Fruit fly (Drosophila melanogaster): ENCODE measurements around the gene CG31097.

The CG31097 gene

dm6 chr3R:25300575-25300974 is 3.0 kb upstream of the CG31097 start, which contains the start of gene CG13659 (continued):
- peak; percentile 30 for TF ChIP-seq CG13894 (tag; optimal IDR thresholded peaks at IDR 0.05)
- no peak for TF ChIP-seq HLH3B (GFP tag; IDR thresholded peaks at IDR 0.05)
- no peak for TF ChIP-seq Dip2 (GFP tag; IDR thresholded peaks at IDR 0.05)
- no peak for TF ChIP-seq H2.0 (GFP tag; IDR thresholded peaks at IDR 0.05)
- no peak for TF ChIP-seq emc (GFP tag; optimal IDR thresholded peaks at IDR 0.05)
- TF ChIP-seq CG17361 (GFP tag; IDR thresholded peaks at IDR 0.05): no peak
- no peak for TF ChIP-seq trh (GFP tag; optimal IDR thresholded peaks at IDR 0.05)
- no peak for TF ChIP-seq CG11504 (tag; optimal IDR thresholded peaks at IDR 0.05)
- no peak for TF ChIP-seq grn (GFP tag; optimal IDR thresholded peaks at IDR 0.05)
- no peak for TF ChIP-seq danr (GFP tag; IDR thresholded peaks at IDR 0.05)
- TF ChIP-seq CG3163 (GFP tag; optimal IDR thresholded peaks at IDR 0.05): no peak
- TF ChIP-seq CG8290 (GFP tag; optimal IDR thresholded peaks at IDR 0.05): no peak
- TF ChIP-seq CG8290 (tag; optimal IDR thresholded peaks at IDR 0.05): peak in 1 of 2 experiments; percentile 4
- TF ChIP-seq E2f2 (GFP tag; IDR thresholded peaks at IDR 0.05): no peak
- TF ChIP-seq CG10147 (GFP tag; optimal IDR thresholded peaks at IDR 0.05): no peak
- TF ChIP-seq CG10565 (GFP tag; optimal IDR thresholded peaks at IDR 0.05): no peak
- no peak for TF ChIP-seq CG8281 (tag; optimal IDR thresholded peaks at IDR 0.05)
- TF ChIP-seq Max (GFP tag; optimal IDR thresholded peaks at IDR 0.05): no peak
- no peak for TF ChIP-seq CG1647 (GFP tag; optimal IDR thresholded peaks at IDR 0.05)
- TF ChIP-seq CG33213 (GFP tag; optimal IDR thresholded peaks at IDR 0.05): no peak
- TF ChIP-seq CG2120 (GFP tag; optimal IDR thresholded peaks at IDR 0.05): no peak
- no peak for TF ChIP-seq sna (GFP tag; IDR thresholded peaks at IDR 0.05; ENCODE audit: partially characterized antibody)
- TF ChIP-seq CG14710 (tag; optimal IDR thresholded peaks at IDR 0.05): no peak
- no peak for TF ChIP-seq HmgZ (tag; optimal IDR thresholded peaks at IDR 0.05)
- TF ChIP-seq C15 (GFP tag; IDR thresholded peaks at IDR 0.05): no peak
- TF ChIP-seq exex (tag; optimal IDR thresholded peaks at IDR 0.05): peak; percentile 23
- no peak for TF ChIP-seq lmd (GFP tag; IDR thresholded peaks at IDR 0.05)
- TF ChIP-seq NC2β (GFP tag; optimal IDR thresholded peaks at IDR 0.05): no peak
- no peak for TF ChIP-seq Doc2 (GFP tag; IDR thresholded peaks at IDR 0.05)
- TF ChIP-seq tna (GFP tag; IDR thresholded peaks at IDR 0.05; ENCODE audit: partially characterized antibody): no peak
- no peak for TF ChIP-seq Asciz (GFP tag; optimal IDR thresholded peaks at IDR 0.05)
- TF ChIP-seq ro (GFP tag; IDR thresholded peaks at IDR 0.05): no peak
- peak; percentile 97 for TF ChIP-seq sug (tag; optimal IDR thresholded peaks at IDR 0.05)
- TF ChIP-seq chinmo (GFP tag; IDR thresholded peaks at IDR 0.05; ENCODE audit: partially characterized antibody): peak; percentile 57; the same call in 1 of the 4 replicates
- no peak for TF ChIP-seq CG6791 (GFP tag; IDR thresholded peaks at IDR 0.05; ENCODE audit: partially characterized antibody)

dm6 chr3R:25299507-25299964 is 2.0 kb upstream of the CG31097 start, which contains the start of gene CG31288:
CG31288 (minus strand) TSS chr3R:25299557.
- TF ChIP-seq CG13123 (GFP tag; optimal IDR thresholded peaks at IDR 0.05) (no peak), Side (GFP tag; optimal IDR thresholded peaks at IDR 0.05) (no peak), Chrac-16 (GFP tag; optimal IDR thresholded peaks at IDR 0.05) (no peak), bbx (GFP tag; IDR thresholded peaks at IDR 0.05; ENCODE audit: partially characterized antibody) (no peak), CG18599 (GFP tag; optimal IDR thresholded peaks at IDR 0.05) (no peak), HLH3B (GFP tag; IDR thresholded peaks at IDR 0.05) (no peak), exex (tag; optimal IDR thresholded peaks at IDR 0.05) (peak; percentile 46)
